Worm (Caenorhabditis elegans): ENCODE results near the gene B0507.8.

DNA sequence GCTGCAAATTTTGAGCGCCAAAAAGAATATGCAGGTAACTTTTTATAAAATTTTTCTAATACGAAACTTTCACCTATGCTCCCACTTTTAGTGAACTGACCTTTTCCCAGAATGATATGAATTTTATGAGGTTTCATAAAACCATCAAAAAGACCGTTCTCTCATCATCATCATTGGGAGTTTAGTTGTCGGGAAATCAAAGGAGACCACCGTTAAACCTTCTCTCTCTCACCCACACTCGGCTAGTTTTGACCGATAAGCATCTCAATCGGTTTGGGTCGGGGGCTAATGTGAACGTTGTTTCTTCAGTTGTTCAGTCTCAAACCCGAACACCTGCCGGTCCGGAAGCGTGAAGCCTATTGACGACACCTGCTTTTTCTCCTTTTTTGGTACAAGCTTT is 33.5 kb upstream of the B0507.8 start:
- TF ChIP-seq ama-1 (optimal IDR thresholded peaks at IDR 0.05) (no peak), ceh-36 (tag; optimal IDR thresholded peaks at IDR 0.05) (no peak), flt-1 (GFP tag; IDR thresholded peaks at IDR 0.05) (no peak), tbx-37 (GFP tag; conservative IDR thresholded peaks at IDR 0.05) (no peak), sea-1 (GFP tag; conservative IDR thresholded peaks at IDR 0.05) (no peak), B0310.2 (tag; optimal IDR thresholded peaks at IDR 0.05) (no peak), tra-4 (tag; optimal IDR thresholded peaks at IDR 0.05) (no peak), ets-7 (tag; optimal IDR thresholded peaks at IDR 0.05) (no peak), hnd-1 (tag; optimal IDR thresholded peaks at IDR 0.05) (no peak), ceh-13 (GFP tag; optimal IDR thresholded peaks at IDR 0.05) (no peak)

Measured in whole organism, early embryonic.